Worm (Caenorhabditis elegans) whole organism, L4 larva: Measurements from ENCODE around the gene ctsa-1.2.

Experiments used
- T20F7.1 ChIP-seq: fragments of 200-800 bp; sonication (Bioruptor generic); optimal IDR thresholded peaks from 2 replicates; lab custom pipeline; 2018; ENCODE audit warnings: mild to moderate bottlenecking, missing genetic modification characterization, missing compliant biosample characterization
- php-3 ChIP-seq: fragments of 200-800 bp; sonication (Bioruptor generic); IDR thresholded peaks from 2 replicates; pipeline ENCODE4 v1.3.6; 2022; ENCODE audit warnings: missing genetic modification reagents, missing genetic modification characterization, missing compliant biosample characterization

ce11 chrII:11725615-11726014, 13.5 kb upstream of the ctsa-1.2 start:
- TF ChIP-seq php-3 (GFP tag; lab: Robert Waterston, UW): no peak
- no peak for TF ChIP-seq T20F7.1 (GFP tag; lab: Kevin White, UChicago)
